Worm (Caenorhabditis elegans) whole organism, young adult: ENCODE data around the gene H03G16.7.

Experiments used
- B0261.1 ChIP-seq: sonication (generic microtip); optimal IDR thresholded peaks from 2 replicates; lab custom pipeline; 2016; ENCODE audit warnings: mild to moderate bottlenecking, missing genetic modification characterization, moderate library complexity, missing compliant biosample characterization
- F49E8.2 ChIP-seq: sonication (generic microtip); optimal IDR thresholded peaks from 3 replicates; lab custom pipeline; 2017; ENCODE audit warnings: missing genetic modification characterization, mild to moderate bottlenecking, missing compliant biosample characterization, antibody characterized with exemption, moderate library complexity; ENCODE audit not compliant: insufficient read depth
- F52B5.7 ChIP-seq: sonication (generic microtip); optimal IDR thresholded peaks from 2 replicates; lab custom pipeline; 2016; ENCODE audit warnings: mild to moderate bottlenecking, missing genetic modification characterization, missing compliant biosample characterization
- T07F8.4 ChIP-seq: sonication (generic microtip); optimal IDR thresholded peaks from 2 replicates; lab custom pipeline; 2016; ENCODE audit warnings: mild to moderate bottlenecking, missing genetic modification characterization, moderate library complexity, missing compliant biosample characterization
- madf-6 ChIP-seq: fragments of 200-800 bp; sonication (Bioruptor generic); IDR thresholded peaks from 2 replicates; pipeline ENCODE4 v1.3.6; 2022; ENCODE audit warnings: missing genetic modification reagents, missing genetic modification characterization, missing compliant biosample characterization
- mxl-1 ChIP-seq: sonication (generic microtip); optimal IDR thresholded peaks from 2 replicates; lab custom pipeline; 2016; ENCODE audit warnings: missing genetic modification characterization, missing compliant biosample characterization
- nhr-90 ChIP-seq: sonication (generic microtip); optimal IDR thresholded peaks from 2 replicates; lab custom pipeline; 2016; ENCODE audit warnings: missing genotype, mild to moderate bottlenecking, missing genetic modification characterization, missing compliant biosample characterization
- pha-4 ChIP-seq: fragments of 150-350 bp; sonication (generic microtip); optimal IDR thresholded peaks from 2 replicates; lab custom pipeline; 2014; ENCODE audit warnings: missing biosample characterization, missing genetic modification reagents, missing genetic modification characterization
- snpc-4 ChIP-seq, 5 experiments: fragments of 150-350 bp in 1 of 5; sonication (generic microtip) in 4 of 5; optimal IDR thresholded peaks; 2 replicates each; lab custom pipeline; 2014 to 2018; ENCODE audit warnings: missing genetic modification characterization in 5 of 5, missing biosample characterization in 3 of 5, antibody characterized with exemption in 2 of 5, mild to moderate bottlenecking in 2 of 5, missing compliant biosample characterization in 2 of 5, missing genotype in 2 of 5, moderate library complexity in 2 of 5, missing genetic modification reagents in 1 of 5
- ztf-6 ChIP-seq: fragments of 200-800 bp; sonication (Bioruptor generic); IDR thresholded peaks from 2 replicates; pipeline ENCODE4 v1.3.6; 2022; ENCODE audit warnings: missing genetic modification reagents, missing genetic modification characterization, missing compliant biosample characterization

DNA sequence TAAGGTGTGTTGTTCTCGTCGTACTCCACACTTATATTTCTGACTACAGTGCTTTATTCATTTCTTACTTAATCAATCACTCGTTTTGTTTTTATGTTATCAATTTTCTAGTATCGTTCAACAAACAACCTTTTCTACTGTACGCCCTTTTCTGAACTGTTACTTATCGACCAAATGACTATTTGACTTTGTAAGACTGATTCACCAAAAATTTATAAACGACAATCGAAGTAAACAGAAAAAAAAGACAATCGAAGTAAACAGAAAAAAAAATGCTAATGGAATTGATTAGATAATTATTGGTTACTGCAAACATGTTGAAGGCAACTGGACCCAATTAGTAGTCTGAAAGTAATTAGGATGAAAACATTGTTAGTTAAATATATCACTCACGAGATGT, 5.8 kb downstream of the H03G16.7 start:
- no peak for TF ChIP-seq mxl-1
- TF ChIP-seq T07F8.4: no peak
- TF ChIP-seq F49E8.2 (tag; lab: Kevin White, UChicago): no peak
- no peak for TF ChIP-seq ztf-6 (GFP tag; lab: Robert Waterston, UW)
- TF ChIP-seq B0261.1 (tag; lab: Kevin White, UChicago): no peak
- no peak for TF ChIP-seq nhr-90
- TF ChIP-seq F52B5.7: no peak
- no peak for TF ChIP-seq snpc-4 (GFP tag; optimal IDR thresholded peaks at IDR 0.05; lab: Kevin White, UChicago)
- TF ChIP-seq snpc-4 (tag; optimal IDR thresholded peaks at IDR 0.05; lab: Kevin White, UChicago): no peak
- TF ChIP-seq pha-4: no peak
- TF ChIP-seq madf-6 (GFP tag; lab: Robert Waterston, UW): no peak
